Fruit fly (Drosophila melanogaster): ENCODE results near the gene CG11629.

dm6 chr2L:21933496-21933895 lies 35.4 kb upstream of the CG11629 start:
- TF ChIP-seq CTCF (optimal IDR thresholded peaks at IDR 0.05) (no peak), CG8478 (optimal IDR thresholded peaks at IDR 0.05) (no peak)
